Worm (Caenorhabditis elegans): Measurements from ENCODE around the gene str-40.

ce11 chrV:3114973-3115372 lies 46.0 kb upstream of the str-40 start, which contains the start of gene Y73C8C.3:
- TF ChIP-seq hlh-8 (tag; optimal IDR thresholded peaks at IDR 0.05) (no peak), fkh-10 (GFP tag; optimal IDR thresholded peaks at IDR 0.05) (no peak), sox-2 (GFP tag; IDR thresholded peaks at IDR 0.05) (no peak), zip-5 (tag; optimal IDR thresholded peaks at IDR 0.05) (no peak), ceh-30 (tag; optimal IDR thresholded peaks at IDR 0.05) (no peak), unc-55 (GFP tag; optimal IDR thresholded peaks at IDR 0.05) (no peak), nfya-1 (tag; optimal IDR thresholded peaks at IDR 0.05) (no peak), lim-6 (tag; optimal IDR thresholded peaks at IDR 0.05) (no peak), ceh-6 (GFP tag; optimal IDR thresholded peaks at IDR 0.05) (no peak), pha-4 (tag; optimal IDR thresholded peaks at IDR 0.05) (no peak)
